Fruit fly (Drosophila melanogaster) whole organism, embryonic: Measurements from ENCODE around the gene Coq5.

Experiments
- CG11504 ChIP-seq: fragments of 200-800 bp; sonication (Bioruptor generic); optimal IDR thresholded peaks from 3 replicates; lab custom pipeline; 2019; ENCODE audit warnings: missing biosample characterization, mild to moderate bottlenecking, missing genetic modification characterization, moderate library complexity
- CG13123 ChIP-seq: fragments of 200-800 bp; sonication (Bioruptor generic); optimal IDR thresholded peaks from 2 replicates; lab custom pipeline; 2016; ENCODE audit warnings: missing biosample characterization, missing genetic modification characterization
- CG18599 ChIP-seq: fragments of 200-800 bp; sonication (Bioruptor generic); optimal IDR thresholded peaks from 3 replicates; lab custom pipeline; 2017; ENCODE audit warnings: missing biosample characterization, missing genetic modification characterization, mild to moderate bottlenecking, moderate library complexity, missing genetic modification reagents
- CG30431 ChIP-seq: fragments of 200-800 bp; sonication (Bioruptor generic); optimal IDR thresholded peaks from 2 replicates; lab custom pipeline; 2017; ENCODE audit warnings: missing biosample characterization, missing genetic modification characterization
- CG8765 ChIP-seq: fragments of 200-800 bp; sonication (Bioruptor generic); IDR thresholded peaks from 2 replicates; pipeline ENCODE4 v1.3.6; 2022; ENCODE audit warnings: missing biosample characterization, missing genetic modification characterization
- Opbp ChIP-seq: fragments of 200-800 bp; sonication (Bioruptor generic); IDR thresholded peaks from 3 replicates; pipeline ENCODE4 v1.3.6; 2022; ENCODE audit warnings: missing biosample characterization, missing genetic modification characterization; ENCODE audit not compliant: partially characterized antibody
- al ChIP-seq: fragments of 200-800 bp; sonication (Bioruptor generic); IDR thresholded peaks from 2 replicates; pipeline ENCODE4 v1.3.6; 2022; ENCODE audit warnings: missing biosample characterization, missing genetic modification characterization
- kah ChIP-seq: fragments of 200-800 bp; sonication (Bioruptor generic); optimal IDR thresholded peaks from 2 replicates; lab custom pipeline; 2018; ENCODE audit warnings: missing biosample characterization, mild to moderate bottlenecking, missing genetic modification characterization
- mam ChIP-seq: fragments of 200-800 bp; sonication (Bioruptor generic); optimal IDR thresholded peaks from 3 replicates; lab custom pipeline; 2016; ENCODE audit warnings: missing biosample characterization, missing genetic modification characterization
- tna ChIP-seq: fragments of 200-800 bp; sonication (Bioruptor generic); IDR thresholded peaks from 2 replicates; pipeline ENCODE4 v1.3.6; 2022; ENCODE audit warnings: missing biosample characterization, missing genetic modification characterization; ENCODE audit not compliant: partially characterized antibody

- no peak for TF ChIP-seq CG18599
- no peak for TF ChIP-seq CG13123 (GFP tag; lab: Kevin White, UChicago)
- no peak for TF ChIP-seq al (GFP tag; lab: Robert Waterston, UW)
- TF ChIP-seq CG11504 (tag; lab: Kevin White, UChicago): no peak
- no peak for TF ChIP-seq tna
- no peak for TF ChIP-seq CG30431 (GFP tag; lab: Kevin White, UChicago)
- TF ChIP-seq mam (GFP tag; lab: Kevin White, UChicago): no peak
- TF ChIP-seq kah (GFP tag; lab: Kevin White, UChicago): no peak
- TF ChIP-seq CG8765: no peak
- no peak for TF ChIP-seq Opbp (GFP tag; lab: Robert Waterston, UW)
Measured at dm6 chrX:13229824-13230223, 35.5 kb upstream of the Coq5 start.
